Worm (Caenorhabditis elegans): ENCODE measurements around the gene C36H8.1.

C36H8.1 gene

DNA sequence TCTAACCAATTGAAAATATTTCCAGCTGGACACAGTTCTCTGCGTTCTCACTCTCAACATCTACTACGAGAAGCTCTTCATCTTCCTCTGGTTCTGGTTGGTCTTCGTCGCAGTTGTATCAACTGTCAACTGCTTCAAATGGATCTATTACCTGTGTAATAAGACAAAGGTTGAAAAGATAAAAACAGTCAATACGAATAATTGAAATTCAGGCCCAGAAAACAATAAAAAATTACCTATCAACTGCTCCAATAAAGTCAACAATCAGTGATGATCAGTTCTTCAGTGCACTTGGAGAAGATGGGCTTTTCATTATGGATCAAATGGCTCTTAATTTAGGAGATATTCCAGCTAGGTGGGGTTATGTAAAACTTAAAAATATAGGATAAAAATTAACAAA lies 4.1 kb upstream of the C36H8.1 start:
- TF ChIP-seq R02D3.7 (tag; optimal IDR thresholded peaks at IDR 0.05) (no peak), elt-1 (tag; optimal IDR thresholded peaks at IDR 0.05) (no peak), C34F6.9 (tag; optimal IDR thresholded peaks at IDR 0.05) (no peak), unc-62 (GFP tag; optimal IDR thresholded peaks at IDR 0.05) (no peak), nhr-23 (tag; optimal IDR thresholded peaks at IDR 0.05) (no peak), unc-55 (GFP tag; optimal IDR thresholded peaks at IDR 0.05) (no peak), nhr-12 (tag; optimal IDR thresholded peaks at IDR 0.05) (no peak), ZK546.5 (tag; optimal IDR thresholded peaks at IDR 0.05) (no peak), nhr-237 (tag; optimal IDR thresholded peaks at IDR 0.05) (no peak), Y55F3AM.14 (GFP tag; optimal IDR thresholded peaks at IDR 0.05) (no peak), aly-2 (tag; optimal IDR thresholded peaks at IDR 0.05) (no peak), elt-3 (tag; optimal IDR thresholded peaks at IDR 0.05) (no peak), ama-1 (optimal IDR thresholded peaks at IDR 0.05) (no peak), sma-9 (GFP tag; optimal IDR thresholded peaks at IDR 0.05) (no peak), sma-9 (tag; optimal IDR thresholded peaks at IDR 0.05) (no peak), nhr-11 (tag; optimal IDR thresholded peaks at IDR 0.05) (no peak)

DNA sequence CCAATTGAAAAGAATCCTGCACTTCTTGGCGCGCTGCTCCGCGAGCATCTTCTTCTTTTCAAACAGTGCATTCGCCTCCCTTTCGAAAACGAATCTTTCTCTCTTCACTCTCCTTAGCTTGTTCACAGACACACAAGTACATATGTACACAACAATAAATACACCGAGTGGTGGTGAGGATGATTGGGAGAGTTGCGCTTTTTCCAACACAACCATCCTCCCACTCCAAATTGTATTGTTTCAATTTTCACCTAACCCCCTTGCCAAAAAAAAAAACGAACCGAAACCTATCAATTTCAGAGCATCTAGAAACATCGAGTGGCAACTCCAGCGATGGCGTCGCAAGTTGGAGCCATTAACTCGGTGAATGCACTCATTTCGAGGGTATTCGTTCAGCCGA lies 1.7 kb upstream of the C36H8.1 start, which contains the start of gene inx-6:
Gene inx-6, plus strand, starts transcription at position 301 of the 400 bp plus-strand sequence.
- TF ChIP-seq nhr-11 (tag; optimal IDR thresholded peaks at IDR 0.05): no peak
- TF ChIP-seq sma-9 (GFP tag; optimal IDR thresholded peaks at IDR 0.05): no peak
- no peak for TF ChIP-seq sma-9 (tag; optimal IDR thresholded peaks at IDR 0.05)
- no peak for TF ChIP-seq C34F6.9 (tag; optimal IDR thresholded peaks at IDR 0.05)
- TF ChIP-seq zag-1 (tag; optimal IDR thresholded peaks at IDR 0.05): no peak
- no peak for TF ChIP-seq peb-1 (tag; optimal IDR thresholded peaks at IDR 0.05)
- TF ChIP-seq F13H6.1 (tag; optimal IDR thresholded peaks at IDR 0.05): no peak
- no peak for TF ChIP-seq sma-3 (GFP tag; optimal IDR thresholded peaks at IDR 0.05)
- TF ChIP-seq aly-2 (tag; optimal IDR thresholded peaks at IDR 0.05): no peak
- TF ChIP-seq mdl-1 (tag; optimal IDR thresholded peaks at IDR 0.05): no peak
- no peak for TF ChIP-seq ZK546.5 (tag; optimal IDR thresholded peaks at IDR 0.05)
- TF ChIP-seq skn-1 (tag; optimal IDR thresholded peaks at IDR 0.05): no peak
- no peak for TF ChIP-seq nhr-23 (tag; optimal IDR thresholded peaks at IDR 0.05)
- no peak for TF ChIP-seq unc-62 (GFP tag; optimal IDR thresholded peaks at IDR 0.05)

DNA sequence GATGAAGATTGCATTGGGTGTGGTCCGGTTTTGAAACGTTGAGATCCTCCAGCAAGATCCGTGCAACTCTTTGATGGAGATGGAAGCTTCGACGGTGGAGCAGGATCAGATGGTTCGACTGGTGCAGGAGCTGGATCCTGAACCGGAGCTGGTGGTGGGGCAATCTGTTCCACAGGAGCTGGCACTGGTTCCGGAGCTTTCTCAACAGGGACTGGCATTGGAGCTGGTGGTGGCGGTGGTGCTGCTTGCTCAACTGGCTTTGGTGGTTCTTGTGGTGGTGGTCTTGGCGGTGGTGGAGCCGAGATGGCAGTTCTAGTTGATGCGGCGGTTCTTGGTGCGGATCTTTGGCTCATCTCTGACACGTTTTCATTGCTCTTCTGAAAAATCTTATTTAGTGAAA lies 933 bp downstream of the C36H8.1 start:
- no peak for TF ChIP-seq nhr-129 (tag; optimal IDR thresholded peaks at IDR 0.05)
- TF ChIP-seq sem-4 (tag; optimal IDR thresholded peaks at IDR 0.05): no peak
- no peak for TF ChIP-seq mdl-1 (tag; optimal IDR thresholded peaks at IDR 0.05)
- no peak for TF ChIP-seq ztf-11 (tag; optimal IDR thresholded peaks at IDR 0.05)
- TF ChIP-seq mab-5 (tag; optimal IDR thresholded peaks at IDR 0.05): no peak
- TF ChIP-seq lin-13 (GFP tag; optimal IDR thresholded peaks at IDR 0.05): no peak
- no peak for TF ChIP-seq elt-1 (tag; optimal IDR thresholded peaks at IDR 0.05)
- no peak for TF ChIP-seq ztf-1 (GFP tag; conservative IDR thresholded peaks at IDR 0.05)
- TF ChIP-seq R02D3.7 (tag; optimal IDR thresholded peaks at IDR 0.05): no peak
- no peak for TF ChIP-seq lsy-2 (tag; optimal IDR thresholded peaks at IDR 0.05)
- no peak for TF ChIP-seq ZK546.5 (tag; optimal IDR thresholded peaks at IDR 0.05)
- no peak for TF ChIP-seq peb-1 (tag; optimal IDR thresholded peaks at IDR 0.05)
- TF ChIP-seq alr-1 (tag; optimal IDR thresholded peaks at IDR 0.05): no peak
- TF ChIP-seq elt-3 (tag; optimal IDR thresholded peaks at IDR 0.05): no peak
- no peak for TF ChIP-seq ama-1 (optimal IDR thresholded peaks at IDR 0.05)
- no peak for TF ChIP-seq sma-3 (GFP tag; optimal IDR thresholded peaks at IDR 0.05)
- no peak for TF ChIP-seq nhr-10 (tag; optimal IDR thresholded peaks at IDR 0.05)
- no peak for TF ChIP-seq C34F6.9 (tag; optimal IDR thresholded peaks at IDR 0.05)
- no peak for TF ChIP-seq unc-62 (GFP tag; optimal IDR thresholded peaks at IDR 0.05)
- no peak for TF ChIP-seq blmp-1 (tag; optimal IDR thresholded peaks at IDR 0.05; ENCODE audit: insufficient read depth)

DNA sequence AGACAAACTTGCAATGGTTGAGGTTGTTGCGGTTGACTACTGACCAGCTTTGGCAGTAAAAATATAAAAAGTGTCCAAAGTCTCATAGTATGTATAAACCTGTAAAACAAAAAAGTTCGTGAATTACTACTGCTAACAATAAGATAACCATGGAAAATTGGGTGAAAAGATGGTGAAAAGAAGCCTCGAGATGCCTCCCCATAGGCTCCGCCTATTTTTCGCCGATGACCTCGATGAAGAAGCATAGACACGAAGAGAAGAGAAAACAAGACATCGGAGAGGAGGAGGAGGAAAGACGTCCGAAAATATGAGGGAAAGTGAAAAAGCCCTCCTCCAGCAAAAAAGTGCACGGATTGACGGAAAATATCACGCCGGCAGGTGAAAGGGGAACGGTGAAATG lies 3.2 kb downstream of the C36H8.1 start, which contains the start of gene T23F6.5:
Gene T23F6.5, minus strand, starts transcription at position 101 of the 400 bp plus-strand sequence.
- TF ChIP-seq nhr-10 (tag; optimal IDR thresholded peaks at IDR 0.05) (no peak), alr-1 (tag; optimal IDR thresholded peaks at IDR 0.05) (no peak), ceh-16 (tag; optimal IDR thresholded peaks at IDR 0.05) (no peak), zag-1 (tag; optimal IDR thresholded peaks at IDR 0.05) (no peak), nhr-237 (tag; optimal IDR thresholded peaks at IDR 0.05) (no peak), elt-1 (tag; optimal IDR thresholded peaks at IDR 0.05) (no peak), ztf-11 (tag; optimal IDR thresholded peaks at IDR 0.05) (no peak), blmp-1 (tag; optimal IDR thresholded peaks at IDR 0.05; ENCODE audit: insufficient read depth) (no peak), snpc-4 (tag; optimal IDR thresholded peaks at IDR 0.05) (no peak), fos-1 (tag; optimal IDR thresholded peaks at IDR 0.05) (no peak), nhr-6 (tag; optimal IDR thresholded peaks at IDR 0.05) (no peak), lin-39 (tag; optimal IDR thresholded peaks at IDR 0.05) (no peak), nhr-129 (tag; optimal IDR thresholded peaks at IDR 0.05) (no peak), unc-39 (tag; optimal IDR thresholded peaks at IDR 0.05) (no peak), nhr-25 (tag; optimal IDR thresholded peaks at IDR 0.05) (no peak), nhr-12 (tag; optimal IDR thresholded peaks at IDR 0.05) (no peak), nhr-77 (tag; optimal IDR thresholded peaks at IDR 0.05) (no peak), lsy-2 (tag; optimal IDR thresholded peaks at IDR 0.05) (no peak), F13H6.1 (tag; optimal IDR thresholded peaks at IDR 0.05) (no peak), gmeb-1 (tag; optimal IDR thresholded peaks at IDR 0.05) (no peak)
